Worm (Caenorhabditis elegans) whole organism, early embryonic: ENCODE results near the gene cdkl-1.

Experiments
- B0310.2 ChIP-seq: sonication (generic microtip); optimal IDR thresholded peaks from 2 replicates; lab custom pipeline; 2016; ENCODE audit warnings: mild to moderate bottlenecking, missing genetic modification characterization, missing compliant biosample characterization
- ama-1 ChIP-seq: fragments of 150-350 bp; optimal IDR thresholded peaks from 2 replicates; lab custom pipeline; 2014
- flt-1 ChIP-seq: fragments of 200-800 bp; sonication (Bioruptor generic); IDR thresholded peaks from 2 replicates; pipeline ENCODE4 v1.3.6; 2022; ENCODE audit warnings: missing genetic modification characterization, missing compliant biosample characterization
- hnd-1 ChIP-seq: sonication (generic microtip); optimal IDR thresholded peaks from 2 replicates; lab custom pipeline; 2016; ENCODE audit warnings: missing genetic modification characterization, missing compliant biosample characterization
- sea-1 ChIP-seq: fragments of 200-800 bp; sonication (Bioruptor generic); conservative IDR thresholded peaks from 2 replicates; pipeline ENCODE4 v1.3.6; 2022; ENCODE audit warnings: missing genetic modification characterization, missing compliant biosample characterization

ce11 chrV:11057043-11057442 lies 41.7 kb upstream of the cdkl-1 start, which contains the start of gene srh-75:
- TF ChIP-seq ama-1 (lab: Kevin White, UChicago) (no peak), flt-1 (GFP tag; lab: Robert Waterston, UW) (no peak), sea-1 (GFP tag; lab: Robert Waterston, UW) (no peak), hnd-1 (no peak), B0310.2 (tag; lab: Kevin White, UChicago) (no peak)
